Fruit fly (Drosophila melanogaster) whole organism, embryonic: ENCODE measurements around the gene kni.
A peak's percentile ranks its signal among the peaks of the same experiment; 100 is the strongest.

Source experiments
- Bgb ChIP-seq: fragments of 200-800 bp; sonication (Bioruptor generic); IDR thresholded peaks from 2 replicates; pipeline ENCODE4 v1.3.6; 2022; ENCODE audit warnings: missing biosample characterization, missing genetic modification characterization; ENCODE audit not compliant: partially characterized antibody
- Blimp-1 ChIP-seq: fragments of 200-800 bp; sonication (Bioruptor generic); optimal IDR thresholded peaks from 3 replicates; lab custom pipeline; 2018; ENCODE audit warnings: missing biosample characterization, missing genetic modification characterization, mild to moderate bottlenecking, moderate library complexity, missing genetic modification reagents
- CG10147 ChIP-seq: fragments of 200-800 bp; sonication (Bioruptor generic); optimal IDR thresholded peaks from 2 replicates; lab custom pipeline; 2019; ENCODE audit warnings: missing biosample characterization, mild to moderate bottlenecking, missing genetic modification characterization, moderate library complexity
- CG10366 ChIP-seq: fragments of 200-800 bp; sonication (Bioruptor generic); IDR thresholded peaks from 2 replicates; pipeline ENCODE4 v1.3.6; 2022; ENCODE audit warnings: missing biosample characterization, missing genetic modification characterization
- CG11696 ChIP-seq: fragments of 200-800 bp; sonication (Bioruptor generic); IDR thresholded peaks from 2 replicates; pipeline ENCODE4 v1.3.6; 2022; ENCODE audit warnings: missing biosample characterization, missing genetic modification characterization
- CG12236 ChIP-seq: fragments of 200-800 bp; sonication (Bioruptor generic); optimal IDR thresholded peaks from 2 replicates; lab custom pipeline; 2016; ENCODE audit warnings: missing biosample characterization, missing genetic modification characterization
- CG14050 ChIP-seq: fragments of 200-800 bp; sonication (Bioruptor generic); IDR thresholded peaks from 3 replicates; pipeline ENCODE4 v1.3.6; 2022; ENCODE audit warnings: missing biosample characterization, missing genetic modification characterization
- CG14965 ChIP-seq: fragments of 200-800 bp; sonication (Bioruptor generic); optimal IDR thresholded peaks from 2 replicates; lab custom pipeline; 2016; ENCODE audit warnings: missing biosample characterization, missing genetic modification characterization, borderline replicate concordance
- CG17186 ChIP-seq: fragments of 200-800 bp; sonication (Bioruptor generic); optimal IDR thresholded peaks from 3 replicates; lab custom pipeline; 2017; ENCODE audit warnings: missing biosample characterization, missing genetic modification reagents, missing genetic modification characterization
- CG17361 ChIP-seq: fragments of 200-800 bp; sonication (Bioruptor generic); IDR thresholded peaks from 3 replicates; pipeline ENCODE4 v1.3.6; 2022; ENCODE audit warnings: missing biosample characterization, missing genetic modification characterization
- CG17912 ChIP-seq: fragments of 200-800 bp; sonication (Bioruptor generic); optimal IDR thresholded peaks from 2 replicates; lab custom pipeline; 2018; ENCODE audit warnings: missing biosample characterization, mild to moderate bottlenecking, missing genetic modification characterization
- CG1792 ChIP-seq: fragments of 200-800 bp; sonication (Bioruptor generic); optimal IDR thresholded peaks from 2 replicates; lab custom pipeline; 2016; ENCODE audit warnings: missing biosample characterization, missing genetic modification characterization
- CG31365 ChIP-seq: fragments of 200-800 bp; sonication (Bioruptor generic); optimal IDR thresholded peaks from 2 replicates; lab custom pipeline; 2018; ENCODE audit warnings: missing biosample characterization, mild to moderate bottlenecking, missing genetic modification characterization
- CG34224 ChIP-seq: fragments of 200-800 bp; sonication (Bioruptor generic); IDR thresholded peaks from 3 replicates; pipeline ENCODE4 v1.3.6; 2022; ENCODE audit warnings: missing biosample characterization, missing genetic modification characterization; ENCODE audit not compliant: partially characterized antibody
- CG4282 ChIP-seq: fragments of 200-800 bp; sonication (Bioruptor generic); optimal IDR thresholded peaks from 2 replicates; lab custom pipeline; 2016; ENCODE audit warnings: missing biosample characterization, missing genetic modification characterization
- CG4404 ChIP-seq: fragments of 200-800 bp; sonication (Bioruptor generic); IDR thresholded peaks from 2 replicates; pipeline ENCODE4 v1.3.6; 2022; ENCODE audit warnings: missing biosample characterization, missing genetic modification characterization
- CG4707 ChIP-seq: fragments of 200-800 bp; sonication (Bioruptor generic); optimal IDR thresholded peaks from 2 replicates; lab custom pipeline; 2018; ENCODE audit warnings: missing biosample characterization, mild to moderate bottlenecking, missing genetic modification characterization, moderate library complexity
- CG4820 ChIP-seq: fragments of 200-800 bp; sonication (Bioruptor generic); optimal IDR thresholded peaks from 3 replicates; lab custom pipeline; 2016; ENCODE audit warnings: missing biosample characterization, missing genetic modification characterization
- CG6689 ChIP-seq: fragments of 200-800 bp; sonication (Bioruptor generic); IDR thresholded peaks from 2 replicates; pipeline ENCODE4 v1.3.6; 2022; ENCODE audit warnings: missing biosample characterization, missing genetic modification characterization
- CG6791 ChIP-seq: fragments of 200-800 bp; sonication (Bioruptor generic); IDR thresholded peaks from 3 replicates; pipeline ENCODE4 v1.3.6; 2022; ENCODE audit warnings: missing biosample characterization, missing genetic modification characterization; ENCODE audit not compliant: partially characterized antibody
- CG8765 ChIP-seq: fragments of 200-800 bp; sonication (Bioruptor generic); IDR thresholded peaks from 2 replicates; pipeline ENCODE4 v1.3.6; 2022; ENCODE audit warnings: missing biosample characterization, missing genetic modification characterization
- D19B ChIP-seq: fragments of 200-800 bp; sonication (Bioruptor generic); optimal IDR thresholded peaks from 2 replicates; lab custom pipeline; 2017; ENCODE audit warnings: missing biosample characterization, mild to moderate bottlenecking, missing genetic modification characterization
- H2.0 ChIP-seq: fragments of 200-800 bp; sonication (Bioruptor generic); IDR thresholded peaks from 2 replicates; pipeline ENCODE4 v1.3.6; 2022; ENCODE audit warnings: missing biosample characterization, missing genetic modification characterization
- HHEX ChIP-seq: fragments of 200-800 bp; sonication (Bioruptor generic); optimal IDR thresholded peaks from 3 replicates; lab custom pipeline; 2017; ENCODE audit warnings: missing biosample characterization, mild to moderate bottlenecking, missing genetic modification characterization, missing genetic modification reagents
- HLH4C ChIP-seq: fragments of 200-800 bp; sonication (Bioruptor generic); IDR thresholded peaks from 3 replicates; pipeline ENCODE4 v1.3.6; 2022; ENCODE audit warnings: missing biosample characterization, missing genetic modification characterization; ENCODE audit not compliant: partially characterized antibody
- HLHmδ ChIP-seq: fragments of 200-800 bp; sonication (Bioruptor generic); optimal IDR thresholded peaks from 2 replicates; lab custom pipeline; 2018; ENCODE audit warnings: missing biosample characterization, mild to moderate bottlenecking, missing genetic modification characterization, moderate library complexity
- Hmx ChIP-seq: fragments of 200-800 bp; sonication (Bioruptor generic); optimal IDR thresholded peaks from 2 replicates; lab custom pipeline; 2016; ENCODE audit warnings: missing biosample characterization, missing genetic modification characterization
- Hr3 ChIP-seq: fragments of 200-800 bp; sonication (Bioruptor generic); optimal IDR thresholded peaks from 3 replicates; lab custom pipeline; 2016; ENCODE audit warnings: missing biosample characterization, missing genetic modification characterization
- Lhr ChIP-seq: fragments of 200-800 bp; sonication (Bioruptor generic); optimal IDR thresholded peaks from 3 replicates; lab custom pipeline; 2017; ENCODE audit warnings: mild to moderate bottlenecking, missing biosample characterization, missing genetic modification reagents, missing genetic modification characterization
- Nf-YB ChIP-seq: fragments of 200-800 bp; sonication (Bioruptor generic); optimal IDR thresholded peaks from 3 replicates; lab custom pipeline; 2019; ENCODE audit warnings: missing biosample characterization, mild to moderate bottlenecking, missing genetic modification characterization, moderate library complexity
- Nf-YC ChIP-seq: fragments of 200-800 bp; optimal IDR thresholded peaks from 3 replicates; lab custom pipeline; 2019; ENCODE audit warnings: missing biosample characterization, mild to moderate bottlenecking, missing genetic modification characterization, moderate library complexity
- Sox102F ChIP-seq: fragments of 200-800 bp; sonication (Bioruptor generic); optimal IDR thresholded peaks from 2 replicates; lab custom pipeline; 2018; ENCODE audit warnings: missing biosample characterization, mild to moderate bottlenecking, missing genetic modification characterization, moderate library complexity
- Stat92E ChIP-seq, 3 experiments: fragments of >200 bp in 2 of 3; fragments of 200-800 bp in 1 of 3; sonication (Bioruptor generic) in 1 of 3; optimal IDR thresholded peaks; 2 replicates each; lab custom pipeline; 2017 to 2019; ENCODE audit warnings: missing biosample characterization in 3 of 3, missing genetic modification characterization in 3 of 3, mild to moderate bottlenecking in 1 of 3, moderate library complexity in 1 of 3
- Taf1 ChIP-seq: fragments of 200-800 bp; sonication (Bioruptor generic); IDR thresholded peaks from 2 replicates; pipeline ENCODE4 v1.3.6; 2022; ENCODE audit warnings: missing biosample characterization, missing genetic modification characterization
- Usf ChIP-seq: fragments of 200-800 bp; sonication (Bioruptor generic); optimal IDR thresholded peaks from 2 replicates; lab custom pipeline; 2017; ENCODE audit warnings: missing genotype, missing biosample characterization, missing genetic modification characterization
- ase ChIP-seq: fragments of 200-800 bp; sonication (Bioruptor generic); IDR thresholded peaks from 3 replicates; pipeline ENCODE4 v1.3.6; 2022; ENCODE audit warnings: missing biosample characterization, missing genetic modification characterization
- ci ChIP-seq: fragments of 200-800 bp; sonication (Bioruptor generic); IDR thresholded peaks from 3 replicates; pipeline ENCODE4 v1.3.6; 2022; ENCODE audit warnings: missing biosample characterization, missing genetic modification characterization
- crp ChIP-seq, 2 experiments: fragments of 200-800 bp; sonication (Bioruptor generic); optimal IDR thresholded peaks; 2 replicates in 1 of 2; 3 replicates in 1 of 2; lab custom pipeline; 2017; ENCODE audit warnings: missing biosample characterization in 2 of 2, missing genetic modification characterization in 2 of 2, mild to moderate bottlenecking in 1 of 2, moderate library complexity in 1 of 2
- dpn ChIP-seq, 2 experiments: fragments of 200-800 bp; sonication (Bioruptor generic); optimal IDR thresholded peaks; 3 replicates each; lab custom pipeline; 2016; ENCODE audit warnings: missing biosample characterization in 2 of 2, missing genetic modification characterization in 2 of 2
- eve ChIP-seq, 2 experiments: fragments of >200 bp; optimal IDR thresholded peaks; 2 replicates each; lab custom pipeline; 2017; ENCODE audit warnings: missing biosample characterization in 2 of 2, missing genetic modification characterization in 2 of 2
- ftz-f1 ChIP-seq: fragments of 200-800 bp; sonication (Bioruptor generic); optimal IDR thresholded peaks from 2 replicates; lab custom pipeline; 2016; ENCODE audit warnings: missing biosample characterization, missing genetic modification characterization
- ham ChIP-seq: fragments of 200-800 bp; sonication (Bioruptor generic); IDR thresholded peaks from 2 replicates; pipeline ENCODE4 v1.3.6; 2022; ENCODE audit warnings: missing biosample characterization, missing genetic modification characterization
- ken ChIP-seq: fragments of 200-800 bp; sonication (Bioruptor generic); IDR thresholded peaks from 3 replicates; pipeline ENCODE4 v1.3.6; 2022; ENCODE audit warnings: missing biosample characterization, missing genetic modification characterization
- lilli ChIP-seq: fragments of 200-800 bp; sonication (Bioruptor generic); optimal IDR thresholded peaks from 3 replicates; lab custom pipeline; 2016; ENCODE audit warnings: missing biosample characterization, missing genetic modification characterization
- ro ChIP-seq: fragments of 200-800 bp; sonication (Bioruptor generic); IDR thresholded peaks from 2 replicates; pipeline ENCODE4 v1.3.6; 2022; ENCODE audit warnings: missing biosample characterization, missing genetic modification characterization
- sens ChIP-seq: fragments of 200-800 bp; sonication (Bioruptor generic); peaks from one replicate; lab custom pipeline; 2016; ENCODE audit warnings: missing biosample characterization, missing genetic modification characterization
- sna ChIP-seq: fragments of 200-800 bp; sonication (Bioruptor generic); IDR thresholded peaks from 2 replicates; pipeline ENCODE4 v1.3.6; 2022; ENCODE audit warnings: missing biosample characterization, missing genetic modification characterization; ENCODE audit not compliant: partially characterized antibody
- stwl ChIP-seq: fragments of 200-800 bp; sonication (Bioruptor generic); optimal IDR thresholded peaks from 3 replicates; lab custom pipeline; 2018; ENCODE audit warnings: missing biosample characterization, mild to moderate bottlenecking, missing genetic modification characterization, moderate library complexity
- tin ChIP-seq: fragments of 200-800 bp; sonication (Bioruptor generic); optimal IDR thresholded peaks from 3 replicates; lab custom pipeline; 2016; ENCODE audit warnings: missing biosample characterization, missing genetic modification characterization
- z ChIP-seq: fragments of 200-800 bp; sonication (Bioruptor generic); IDR thresholded peaks from 3 replicates; pipeline ENCODE4 v1.3.6; 2022; ENCODE audit warnings: missing biosample characterization, missing genetic modification characterization

The kni gene

DNA sequence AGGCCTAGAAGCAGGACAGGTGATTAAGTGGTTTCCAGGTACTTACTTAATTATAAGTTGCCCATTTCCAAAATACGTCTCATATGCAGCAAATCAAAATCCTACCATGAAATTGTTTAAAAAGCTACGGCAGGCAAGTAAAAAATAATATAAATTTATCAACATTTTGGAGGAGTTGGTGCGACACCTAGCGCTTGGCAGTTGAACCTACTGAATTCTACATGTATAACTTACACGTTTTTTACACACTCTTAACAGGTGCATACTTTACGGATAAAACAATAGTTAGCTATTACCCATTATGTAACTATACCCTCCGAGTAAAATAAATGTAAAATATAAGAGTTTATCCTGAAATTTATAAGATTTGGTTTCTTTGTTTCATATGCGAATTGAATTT, 16.2 kb upstream of the kni start (continued):
- peak; percentile 54 for TF ChIP-seq tin (GFP tag; lab: Kevin White, UChicago)
- peak; percentile 28 to 55 for TF ChIP-seq dpn (GFP tag; optimal IDR thresholded peaks at IDR 0.05; lab: Kevin White, UChicago)
- TF ChIP-seq CG10147 (GFP tag; lab: Kevin White, UChicago) = no peak
- TF ChIP-seq CG4282 (GFP tag; lab: Kevin White, UChicago) = no peak
- TF ChIP-seq Stat92E (GFP tag; optimal IDR thresholded peaks at IDR 0.05; lab: Kevin White, UChicago) = no peak
- TF ChIP-seq CG11696 (GFP tag; lab: Robert Waterston, UW) = no peak
- no peak for TF ChIP-seq z
- peak in 1 of 2 experiments; percentile 73 for TF ChIP-seq eve (GFP tag; optimal IDR thresholded peaks at IDR 0.05; lab: Kevin White, UChicago)
- TF ChIP-seq Usf (GFP tag; lab: Kevin White, UChicago) = no peak
- TF ChIP-seq CG14965 (GFP tag; lab: Kevin White, UChicago) = peak; percentile 99
- no peak for TF ChIP-seq HLHmδ (GFP tag; lab: Kevin White, UChicago)
- peak; percentile 39 for TF ChIP-seq Nf-YB (GFP tag; lab: Kevin White, UChicago)
- peak; percentile 69; the same call in 2 of the 3 replicates for TF ChIP-seq ase (GFP tag; lab: Robert Waterston, UW)
- TF ChIP-seq Nf-YC (tag; lab: Kevin White, UChicago) = no peak
- peak; percentile 50 for TF ChIP-seq stwl (tag; lab: Kevin White, UChicago)
- TF ChIP-seq CG8765 (GFP tag; lab: Robert Waterston, UW) = no peak
- peak; percentile 76 for TF ChIP-seq Lhr (GFP tag; lab: Kevin White, UChicago)
- no peak for TF ChIP-seq ro (GFP tag; lab: Robert Waterston, UW)
- peak; percentile 79 for TF ChIP-seq Bgb (GFP tag; lab: Robert Waterston, UW)
- peak; percentile 30; the same call in 1 of the 2 replicates for TF ChIP-seq H2.0 (GFP tag; lab: Robert Waterston, UW)
- no peak for TF ChIP-seq CG1792
- TF ChIP-seq D19B = peak; percentile 1
- no peak for TF ChIP-seq HLH4C (GFP tag; lab: Robert Waterston, UW)
- peak; percentile 18 for TF ChIP-seq CG12236 (GFP tag; lab: Kevin White, UChicago)
- TF ChIP-seq ken (GFP tag; lab: Robert Waterston, UW) = no peak; the same call in 2 of the 3 replicates
- peak; percentile 28; the same call in 1 of the 3 replicates for TF ChIP-seq CG14050 (GFP tag; lab: Robert Waterston, UW)
- TF ChIP-seq Sox102F (GFP tag; lab: Kevin White, UChicago) = peak; percentile 73
- no peak for TF ChIP-seq Hmx (GFP tag; lab: Kevin White, UChicago)
- TF ChIP-seq CG4707 (GFP tag; lab: Kevin White, UChicago) = peak; percentile 44
- peak; percentile 41; the same call in 1 of the 3 replicates for TF ChIP-seq CG17361 (GFP tag; lab: Robert Waterston, UW)
- TF ChIP-seq Blimp-1 (GFP tag; lab: Kevin White, UChicago) = peak; percentile 49
- peak; percentile 86 for TF ChIP-seq ci (GFP tag; lab: Robert Waterston, UW)
- TF ChIP-seq crp (GFP tag; optimal IDR thresholded peaks at IDR 0.05; lab: Kevin White, UChicago) = peak in 1 of 2 experiments; percentile 5
- TF ChIP-seq HHEX = peak; percentile 49
- peak; percentile 55 for TF ChIP-seq CG4820 (GFP tag; lab: Kevin White, UChicago)
- TF ChIP-seq CG31365 (tag; lab: Kevin White, UChicago) = no peak
- no peak for TF ChIP-seq CG17186 (GFP tag; lab: Kevin White, UChicago)
- TF ChIP-seq CG17912 (GFP tag; lab: Kevin White, UChicago) = no peak
- no peak for TF ChIP-seq CG6689 (GFP tag; lab: Robert Waterston, UW)
- TF ChIP-seq ham (GFP tag; lab: Robert Waterston, UW) = peak; percentile 44; the same call in 1 of the 2 replicates
- TF ChIP-seq lilli (GFP tag; lab: Kevin White, UChicago) = peak; percentile 52
- peak; percentile 59; the same call in 1 of the 3 replicates for TF ChIP-seq CG6791 (GFP tag; lab: Robert Waterston, UW)
- no peak for TF ChIP-seq ftz-f1 (GFP tag; lab: Kevin White, UChicago)
- TF ChIP-seq CG4404 = no peak
- TF ChIP-seq Hr3 (GFP tag; lab: Kevin White, UChicago) = peak; percentile 48
- no peak for TF ChIP-seq CG34224 (GFP tag; lab: Robert Waterston, UW)
- TF ChIP-seq sna (GFP tag; lab: Robert Waterston, UW) = no peak
- peak; percentile 92 for TF ChIP-seq sens
- TF ChIP-seq Taf1 (GFP tag; lab: Robert Waterston, UW) = no peak
- peak; percentile 57 for TF ChIP-seq CG10366 (GFP tag; lab: Robert Waterston, UW)
